Worm (Caenorhabditis elegans): ENCODE data around the gene nhr-50.

- TF ChIP-seq pha-4 (tag; optimal IDR thresholded peaks at IDR 0.05) (no peak), ceh-83 (GFP tag; optimal IDR thresholded peaks at IDR 0.05) (no peak), bed-3 (GFP tag; optimal IDR thresholded peaks at IDR 0.05) (no peak), elt-3 (tag; optimal IDR thresholded peaks at IDR 0.05) (no peak), unc-62 (GFP tag; optimal IDR thresholded peaks at IDR 0.05) (no peak), tbx-8 (GFP tag; optimal IDR thresholded peaks at IDR 0.05) (no peak), nhr-76 (tag; optimal IDR thresholded peaks at IDR 0.05) (no peak), unc-39 (tag; optimal IDR thresholded peaks at IDR 0.05) (no peak)
These were observed 46.1 kb upstream of the nhr-50 start, which contains the start of gene ZK285.2 for ce11 chrV:16046573-16046972.

All from whole organism, mixed stage, embryonic.